Fruit fly (Drosophila melanogaster) whole organism, embryonic: ENCODE measurements around the gene tub.

Source experiments
- Abd-B ChIP-seq: fragments of 200-800 bp; sonication (Bioruptor generic); optimal IDR thresholded peaks from 2 replicates; lab custom pipeline; 2018; ENCODE audit warnings: missing biosample characterization, mild to moderate bottlenecking, missing genetic modification characterization, moderate library complexity
- Asciz ChIP-seq: fragments of 200-800 bp; sonication (Bioruptor generic); optimal IDR thresholded peaks from 2 replicates; lab custom pipeline; 2017; ENCODE audit warnings: missing biosample characterization, mild to moderate bottlenecking, missing genetic modification characterization, missing genetic modification reagents
- Blimp-1 ChIP-seq: fragments of 200-800 bp; sonication (Bioruptor generic); optimal IDR thresholded peaks from 3 replicates; lab custom pipeline; 2018; ENCODE audit warnings: missing biosample characterization, missing genetic modification characterization, mild to moderate bottlenecking, moderate library complexity, missing genetic modification reagents
- CG11695 ChIP-seq: fragments of 200-800 bp; sonication (Bioruptor generic); IDR thresholded peaks from 3 replicates; pipeline ENCODE4 v1.3.6; 2022; ENCODE audit warnings: missing biosample characterization, missing genetic modification characterization
- CG1233 ChIP-seq: fragments of 200-800 bp; sonication (Bioruptor generic); optimal IDR thresholded peaks from 4 replicates; lab custom pipeline; 2018; ENCODE audit warnings: missing biosample characterization, mild to moderate bottlenecking, missing genetic modification characterization
- CG13424 ChIP-seq: fragments of 200-800 bp; sonication (Bioruptor generic); optimal IDR thresholded peaks from 2 replicates; lab custom pipeline; 2019; ENCODE audit warnings: missing biosample characterization, mild to moderate bottlenecking, missing genetic modification characterization, moderate library complexity
- CG14667 ChIP-seq: fragments of 200-800 bp; sonication (Bioruptor generic); IDR thresholded peaks from 2 replicates; pipeline ENCODE4 v1.3.6; 2022; ENCODE audit warnings: missing biosample characterization, missing genetic modification characterization
- CG15479 ChIP-seq: fragments of 200-800 bp; sonication (Bioruptor generic); optimal IDR thresholded peaks from 3 replicates; lab custom pipeline; 2019; ENCODE audit warnings: missing biosample characterization, mild to moderate bottlenecking, missing genetic modification characterization, moderate library complexity
- CG15601 ChIP-seq: fragments of 200-800 bp; sonication (Bioruptor generic); optimal IDR thresholded peaks from 3 replicates; lab custom pipeline; 2019; ENCODE audit warnings: missing biosample characterization, mild to moderate bottlenecking, missing genetic modification characterization, moderate library complexity
- CG1832 ChIP-seq: fragments of 200-800 bp; sonication (Bioruptor generic); optimal IDR thresholded peaks from 2 replicates; lab custom pipeline; 2017; ENCODE audit warnings: missing biosample characterization, mild to moderate bottlenecking, missing genetic modification characterization, inconsistent platforms
- CG30020 ChIP-seq: fragments of 200-800 bp; optimal IDR thresholded peaks from 2 replicates; lab custom pipeline; 2019; ENCODE audit warnings: missing biosample characterization, mild to moderate bottlenecking, missing genetic modification characterization, moderate library complexity
- CG4820 ChIP-seq: fragments of 200-800 bp; sonication (Bioruptor generic); optimal IDR thresholded peaks from 3 replicates; lab custom pipeline; 2016; ENCODE audit warnings: missing biosample characterization, missing genetic modification characterization
- CG6175 ChIP-seq: fragments of 200-800 bp; sonication (Bioruptor generic); IDR thresholded peaks from 3 replicates; pipeline ENCODE4 v1.3.6; 2022; ENCODE audit warnings: missing biosample characterization, missing genetic modification characterization
- CG6254 ChIP-seq: fragments of 200-800 bp; sonication (Bioruptor generic); optimal IDR thresholded peaks from 3 replicates; lab custom pipeline; 2017; ENCODE audit warnings: mild to moderate bottlenecking, missing biosample characterization, missing genetic modification reagents, missing genetic modification characterization
- CG7963 ChIP-seq: fragments of 200-800 bp; sonication (Bioruptor generic); IDR thresholded peaks from 3 replicates; pipeline ENCODE4 v1.3.6; 2022; ENCODE audit warnings: missing biosample characterization, missing genetic modification characterization; ENCODE audit not compliant: partially characterized antibody
- Dbx ChIP-seq: fragments of 200-800 bp; sonication (Bioruptor generic); IDR thresholded peaks from 3 replicates; pipeline ENCODE4 v1.3.6; 2022; ENCODE audit warnings: missing biosample characterization, missing genetic modification characterization
- Doc2 ChIP-seq: fragments of 200-800 bp; sonication (Bioruptor generic); IDR thresholded peaks from 2 replicates; pipeline ENCODE4 v1.3.6; 2022; ENCODE audit warnings: missing biosample characterization, missing genetic modification characterization
- Lim3 ChIP-seq: fragments of 200-800 bp; sonication (Bioruptor generic); IDR thresholded peaks from 2 replicates; pipeline ENCODE4 v1.3.6; 2022; ENCODE audit warnings: missing biosample characterization, missing genetic modification characterization
- Mes4 ChIP-seq: fragments of 200-800 bp; sonication (Bioruptor generic); optimal IDR thresholded peaks from 2 replicates; lab custom pipeline; 2016; ENCODE audit warnings: missing biosample characterization, missing genetic modification characterization
- Neu2 ChIP-seq: fragments of 200-800 bp; sonication (Bioruptor generic); optimal IDR thresholded peaks from 3 replicates; lab custom pipeline; 2016; ENCODE audit warnings: missing biosample characterization, missing genetic modification characterization, borderline replicate concordance
- Nf-YA ChIP-seq: fragments of 200-800 bp; sonication (Bioruptor generic); IDR thresholded peaks from 2 replicates; pipeline ENCODE4 v1.3.6; 2022; ENCODE audit warnings: missing biosample characterization, missing genetic modification characterization
- Nf-YC ChIP-seq: fragments of 200-800 bp; optimal IDR thresholded peaks from 3 replicates; lab custom pipeline; 2019; ENCODE audit warnings: missing biosample characterization, mild to moderate bottlenecking, missing genetic modification characterization, moderate library complexity
- Scr ChIP-seq: fragments of 200-800 bp; sonication (Bioruptor generic); IDR thresholded peaks from 2 replicates; pipeline ENCODE4 v1.3.6; 2022; ENCODE audit warnings: missing biosample characterization, missing genetic modification characterization; ENCODE audit not compliant: partially characterized antibody
- Sox100B ChIP-seq: fragments of 200-800 bp; sonication (Bioruptor generic); optimal IDR thresholded peaks from 3 replicates; lab custom pipeline; 2018; ENCODE audit warnings: missing biosample characterization, mild to moderate bottlenecking, missing genetic modification characterization
- az2 ChIP-seq: fragments of 200-800 bp; sonication (Bioruptor generic); optimal IDR thresholded peaks from 3 replicates; lab custom pipeline; 2016; ENCODE audit warnings: missing biosample characterization, missing genetic modification characterization
- chm ChIP-seq: fragments of 200-800 bp; sonication (Bioruptor generic); IDR thresholded peaks from 2 replicates; pipeline ENCODE4 v1.3.6; 2022; ENCODE audit warnings: missing biosample characterization, missing genetic modification characterization
- chn ChIP-seq: fragments of 200-800 bp; sonication (Bioruptor generic); optimal IDR thresholded peaks from 2 replicates; lab custom pipeline; 2016; ENCODE audit warnings: missing biosample characterization, missing genetic modification characterization
- cwo ChIP-seq: fragments of 200-800 bp; sonication (Bioruptor generic); optimal IDR thresholded peaks from 3 replicates; lab custom pipeline; 2017; ENCODE audit warnings: missing biosample characterization, missing genetic modification characterization, mild to moderate bottlenecking, moderate library complexity, missing genetic modification reagents
- da ChIP-seq: fragments of 200-800 bp; sonication (Bioruptor generic); optimal IDR thresholded peaks from 2 replicates; lab custom pipeline; 2016; ENCODE audit warnings: missing biosample characterization, missing genetic modification characterization
- dimm ChIP-seq: fragments of 200-800 bp; sonication (Bioruptor generic); IDR thresholded peaks from 2 replicates; pipeline ENCODE4 v1.3.6; 2022; ENCODE audit warnings: missing biosample characterization, missing genetic modification characterization
- dm ChIP-seq: fragments of 200-800 bp; sonication (Bioruptor generic); optimal IDR thresholded peaks from 3 replicates; lab custom pipeline; 2016; ENCODE audit warnings: missing biosample characterization, missing genetic modification characterization
- eve ChIP-seq, 2 experiments: fragments of >200 bp; optimal IDR thresholded peaks; 2 replicates each; lab custom pipeline; 2017; ENCODE audit warnings: missing biosample characterization in 2 of 2, missing genetic modification characterization in 2 of 2
- fd64A ChIP-seq: fragments of 200-800 bp; sonication (Bioruptor generic); optimal IDR thresholded peaks from 3 replicates; lab custom pipeline; 2018; ENCODE audit warnings: missing biosample characterization, mild to moderate bottlenecking, missing genetic modification characterization
- fru ChIP-seq: fragments of >200 bp; optimal IDR thresholded peaks from 2 replicates; lab custom pipeline; 2017
- gsb-n ChIP-seq: fragments of 200-800 bp; sonication (Bioruptor generic); optimal IDR thresholded peaks from 3 replicates; lab custom pipeline; 2018; ENCODE audit warnings: missing biosample characterization, mild to moderate bottlenecking, missing genetic modification characterization
- her ChIP-seq: fragments of 200-800 bp; sonication (Bioruptor generic); optimal IDR thresholded peaks from 2 replicates; lab custom pipeline; 2016; ENCODE audit warnings: missing biosample characterization, missing genetic modification characterization
- lab ChIP-seq: fragments of 200-800 bp; sonication (Bioruptor generic); optimal IDR thresholded peaks from 3 replicates; lab custom pipeline; 2017; ENCODE audit warnings: missing biosample characterization, missing genetic modification characterization, mild to moderate bottlenecking, moderate library complexity, missing genetic modification reagents
- lbe ChIP-seq: fragments of 200-800 bp; sonication (Bioruptor generic); optimal IDR thresholded peaks from 2 replicates; lab custom pipeline; 2016; ENCODE audit warnings: missing biosample characterization, mild to moderate bottlenecking, missing genetic modification characterization
- mam ChIP-seq: fragments of 200-800 bp; sonication (Bioruptor generic); optimal IDR thresholded peaks from 3 replicates; lab custom pipeline; 2016; ENCODE audit warnings: missing biosample characterization, missing genetic modification characterization
- nau ChIP-seq: fragments of 200-800 bp; sonication (Bioruptor generic); optimal IDR thresholded peaks from 3 replicates; lab custom pipeline; 2017; ENCODE audit warnings: missing biosample characterization, mild to moderate bottlenecking, missing genetic modification characterization, missing genetic modification reagents
- nerfin-2 ChIP-seq: fragments of 200-800 bp; sonication (Bioruptor generic); IDR thresholded peaks from 2 replicates; pipeline ENCODE4 v1.3.6; 2022; ENCODE audit warnings: missing biosample characterization, missing genetic modification characterization; ENCODE audit not compliant: partially characterized antibody
- org-1 ChIP-seq: fragments of 200-800 bp; sonication (Bioruptor generic); optimal IDR thresholded peaks from 2 replicates; lab custom pipeline; 2017; ENCODE audit warnings: missing biosample characterization, missing genetic modification characterization
- otp ChIP-seq: fragments of 200-800 bp; sonication (Bioruptor generic); IDR thresholded peaks from 3 replicates; pipeline ENCODE4, ENCODE4 v1.3.6; 2022; ENCODE audit warnings: missing biosample characterization, missing genetic modification characterization
- pb ChIP-seq: fragments of 200-800 bp; sonication (Bioruptor generic); optimal IDR thresholded peaks from 3 replicates; lab custom pipeline; 2016; ENCODE audit warnings: missing biosample characterization, missing genetic modification characterization
- rib ChIP-seq: fragments of 200-800 bp; sonication (Bioruptor generic); IDR thresholded peaks from 2 replicates; pipeline ENCODE4 v1.3.6; 2022; ENCODE audit warnings: missing biosample characterization, missing genetic modification characterization
- slp2 ChIP-seq: fragments of 200-800 bp; sonication (Bioruptor generic); optimal IDR thresholded peaks from 2 replicates; lab custom pipeline; 2016; ENCODE audit warnings: missing biosample characterization, missing genetic modification characterization
- tgo ChIP-seq: fragments of 200-800 bp; sonication (Bioruptor generic); IDR thresholded peaks from 3 replicates; pipeline ENCODE4 v1.3.6; 2022; ENCODE audit warnings: missing biosample characterization, missing genetic modification characterization
- trem ChIP-seq: fragments of 200-800 bp; optimal IDR thresholded peaks from 3 replicates; lab custom pipeline; 2019; ENCODE audit warnings: missing biosample characterization, mild to moderate bottlenecking, missing genetic modification characterization, moderate library complexity
- zfh1 ChIP-seq: fragments of 200-800 bp; sonication (Bioruptor generic); IDR thresholded peaks from 3 replicates; pipeline ENCODE4 v1.3.6; 2022; ENCODE audit warnings: missing biosample characterization, missing genetic modification characterization

tub gene

dm6 chr3R:4402884-4403705 is 15.6 kb downstream of the tub start, which contains the start of gene lost (continued):
- TF ChIP-seq eve (GFP tag; optimal IDR thresholded peaks at IDR 0.05; lab: Kevin White, UChicago): peak in 1 of 2 experiments; percentile 14
- TF ChIP-seq her: peak; percentile 22
- TF ChIP-seq pb: peak; percentile 3
- no peak for TF ChIP-seq az2
- TF ChIP-seq chn (GFP tag; lab: Kevin White, UChicago): no peak
- peak; percentile 4 for TF ChIP-seq CG15479
- no peak for TF ChIP-seq tgo (GFP tag; lab: Robert Waterston, UW)
- no peak for TF ChIP-seq CG4820
- TF ChIP-seq rib (GFP tag; lab: Robert Waterston, UW): peak; percentile 10; the same call in 1 of the 2 replicates
- TF ChIP-seq Blimp-1 (GFP tag; lab: Kevin White, UChicago): no peak
- TF ChIP-seq chm (GFP tag; lab: Robert Waterston, UW): no peak
- no peak for TF ChIP-seq Neu2 (GFP tag; lab: Kevin White, UChicago)
- no peak for TF ChIP-seq CG1832 (GFP tag; lab: Kevin White, UChicago)
- TF ChIP-seq Abd-B (GFP tag; lab: Kevin White, UChicago): peak; percentile 50
- TF ChIP-seq Dbx (GFP tag; lab: Robert Waterston, UW): peak; percentile 49; the same call in 2 of the 3 replicates
- peak; percentile 9 for TF ChIP-seq fd64A (GFP tag; lab: Kevin White, UChicago)
- TF ChIP-seq CG11695 (GFP tag; lab: Robert Waterston, UW): 0 out of 3 replicates have a peak, but pooled peaks have one; percentile 16
- TF ChIP-seq lab: peak; percentile 65
- TF ChIP-seq Nf-YC (tag; lab: Kevin White, UChicago): peak; percentile 34
- 0 out of 3 replicates have a peak, but pooled peaks have one; percentile 29 for TF ChIP-seq zfh1 (GFP tag; lab: Robert Waterston, UW)
- peak; percentile 85 for TF ChIP-seq dm (GFP tag; lab: Kevin White, UChicago)
- peak; percentile 29 for TF ChIP-seq mam (GFP tag; lab: Kevin White, UChicago)
- no peak for TF ChIP-seq Doc2 (GFP tag; lab: Robert Waterston, UW)
- TF ChIP-seq lbe: peak; percentile 61
- no peak for TF ChIP-seq Nf-YA (GFP tag; lab: Robert Waterston, UW)
- peak; percentile 66 for TF ChIP-seq trem (tag; lab: Kevin White, UChicago)
- TF ChIP-seq CG15601 (tag; lab: Kevin White, UChicago): peak; percentile 61
- TF ChIP-seq otp (GFP tag; lab: Robert Waterston, UW): peak; percentile 43; the same call in 1 of the 3 replicates
- no peak for TF ChIP-seq nau (GFP tag; lab: Kevin White, UChicago)
- peak; percentile 15 for TF ChIP-seq gsb-n
- TF ChIP-seq nerfin-2 (GFP tag; lab: Robert Waterston, UW): peak; percentile 97
- peak; percentile 7 for TF ChIP-seq CG13424 (tag; lab: Kevin White, UChicago)
- peak; percentile 93 for TF ChIP-seq CG30020 (tag; lab: Kevin White, UChicago)
- no peak for TF ChIP-seq Sox100B
- no peak for TF ChIP-seq dimm (GFP tag; lab: Robert Waterston, UW)
- TF ChIP-seq slp2 (GFP tag; lab: Kevin White, UChicago): no peak
- no peak for TF ChIP-seq Mes4
- no peak for TF ChIP-seq CG6254 (GFP tag; lab: Kevin White, UChicago)
- TF ChIP-seq Lim3 (GFP tag; lab: Robert Waterston, UW): no peak
- TF ChIP-seq cwo (GFP tag; lab: Kevin White, UChicago): no peak
- TF ChIP-seq Asciz: no peak
- no peak for TF ChIP-seq fru
- peak; percentile 26 for TF ChIP-seq CG1233 (GFP tag; lab: Kevin White, UChicago)
- no peak for TF ChIP-seq da (GFP tag; lab: Kevin White, UChicago)
- no peak for TF ChIP-seq CG6175 (GFP tag; lab: Robert Waterston, UW)
- TF ChIP-seq org-1 (GFP tag; lab: Kevin White, UChicago): no peak
- peak; percentile 98 for TF ChIP-seq Scr
- TF ChIP-seq CG7963: peak; percentile 97
- TF ChIP-seq CG14667: no peak
